Worm (Caenorhabditis elegans) whole organism, young adult: ENCODE data around the gene ykt-6.

Experiments used
- hlh-12 ChIP-seq: sonication (generic microtip); optimal IDR thresholded peaks from 2 replicates; lab custom pipeline; 2016; ENCODE audit warnings: missing genetic modification characterization, missing compliant biosample characterization
- unc-62 ChIP-seq: fragments of 150-350 bp; optimal IDR thresholded peaks from 2 replicates; lab custom pipeline; 2014; ENCODE audit warnings: missing biosample characterization, missing genetic modification reagents, missing genetic modification characterization
- ztf-3 ChIP-seq: fragments of 200-800 bp; sonication (Bioruptor generic); optimal IDR thresholded peaks from 2 replicates; lab custom pipeline; 2018; ENCODE audit warnings: mild to moderate bottlenecking, missing genetic modification characterization, missing compliant biosample characterization

DNA sequence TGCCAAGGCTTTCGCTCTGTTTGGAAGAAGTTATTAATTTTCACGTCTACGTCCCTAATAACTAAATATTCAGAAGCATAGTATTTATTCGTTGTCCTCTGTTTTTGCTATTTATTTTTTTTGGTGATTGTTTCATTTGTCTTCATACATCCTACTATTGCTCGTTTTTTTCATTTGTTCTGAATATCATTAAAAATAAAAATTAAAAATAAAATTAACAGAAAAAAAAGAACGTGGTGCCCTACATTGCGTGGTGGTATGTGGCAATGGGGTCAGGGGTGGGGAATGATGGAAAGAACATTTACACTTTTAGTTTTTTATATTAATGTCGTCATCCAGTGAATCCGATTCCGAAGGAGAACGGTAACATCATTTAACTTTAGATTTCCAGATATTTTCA, 46.3 kb downstream of the ykt-6 start, which contains the start of gene ztf-31:
- TF ChIP-seq ztf-3 (GFP tag; lab: Kevin White, UChicago) (no peak), hlh-12 (tag; lab: Kevin White, UChicago) (no peak), unc-62 (GFP tag; lab: Kevin White, UChicago) (no peak)
